Worm (Caenorhabditis elegans): ENCODE measurements around the gene Y48C3A.20.

- TF ChIP-seq ama-1 (optimal IDR thresholded peaks at IDR 0.05) (no peak), ceh-48 (tag; optimal IDR thresholded peaks at IDR 0.05) (no peak), rnt-1 (tag; optimal IDR thresholded peaks at IDR 0.05) (no peak), ceh-19 (GFP tag; optimal IDR thresholded peaks at IDR 0.05) (no peak)
Observed at ce11 chrII:13376112-13376511, 6.7 kb downstream of the Y48C3A.20 start, which contains the start of gene Y48C3A.12.

Data from whole organism, late embryonic.